Worm (Caenorhabditis elegans) whole organism, midembryonic: ENCODE results near the gene prk-1.

Experiments used
- T22C8.4 ChIP-seq: fragments of 200-800 bp; sonication (Bioruptor generic); IDR thresholded peaks from 2 replicates; pipeline ENCODE4 v1.3.6; 2022; ENCODE audit warnings: missing genetic modification characterization, missing compliant biosample characterization
- cog-1 ChIP-seq: sonication (generic microtip); optimal IDR thresholded peaks from 2 replicates; lab custom pipeline; 2016; ENCODE audit warnings: missing genetic modification characterization, missing compliant biosample characterization
- flt-1 ChIP-seq: fragments of 200-800 bp; sonication (Bioruptor generic); IDR thresholded peaks from 2 replicates; pipeline ENCODE4 v1.3.6; 2022; ENCODE audit warnings: missing genetic modification characterization, missing compliant biosample characterization
- klf-2 ChIP-seq: fragments of 200-800 bp; sonication (Bioruptor generic); conservative IDR thresholded peaks from 2 replicates; pipeline ENCODE4 v1.3.6; 2022; ENCODE audit warnings: missing genetic modification reagents, missing genetic modification characterization, missing compliant biosample characterization
- med-1 ChIP-seq: sonication (generic microtip); optimal IDR thresholded peaks from 2 replicates; lab custom pipeline; 2017; ENCODE audit warnings: missing genetic modification characterization, mild to moderate bottlenecking, missing compliant biosample characterization, antibody characterized with exemption, missing genetic modification reagents; ENCODE audit not compliant: insufficient read depth
- ztf-23 ChIP-seq: fragments of 200-800 bp; sonication (Bioruptor generic); IDR thresholded peaks from 2 replicates; pipeline ENCODE4 v1.3.6; 2022; ENCODE audit warnings: missing genetic modification reagents, missing genetic modification characterization, missing compliant biosample characterization

ce11 chrIII:7025839-7026238 is 35.9 kb downstream of the prk-1 start:
- TF ChIP-seq flt-1 (GFP tag; lab: Robert Waterston, UW) (no peak; the same call in 1 of the 2 replicates), klf-2 (GFP tag; lab: Robert Waterston, UW) (no peak), T22C8.4 (no peak), cog-1 (tag; lab: Kevin White, UChicago) (no peak), ztf-23 (GFP tag; lab: Robert Waterston, UW) (no peak), med-1 (GFP tag; lab: Kevin White, UChicago) (no peak)
